Worm (Caenorhabditis elegans) whole organism, young adult: ENCODE data around the gene tsfm-1.

Experiments used
- F10E7.11 ChIP-seq: sonication (generic microtip); optimal IDR thresholded peaks from 2 replicates; lab custom pipeline; 2017; ENCODE audit warnings: mild to moderate bottlenecking, missing genetic modification characterization, moderate library complexity, missing compliant biosample characterization
- F33H1.4 ChIP-seq: fragments of 200-800 bp; sonication (Bioruptor generic); IDR thresholded peaks from 2 replicates; pipeline ENCODE4 v1.3.6; 2022; ENCODE audit warnings: missing genetic modification reagents, missing genetic modification characterization, missing compliant biosample characterization
- F52B5.7 ChIP-seq: sonication (generic microtip); optimal IDR thresholded peaks from 2 replicates; lab custom pipeline; 2016; ENCODE audit warnings: mild to moderate bottlenecking, missing genetic modification characterization, missing compliant biosample characterization
- F57C9.4 ChIP-seq: sonication (generic microtip); optimal IDR thresholded peaks from 2 replicates; lab custom pipeline; 2017; ENCODE audit warnings: mild to moderate bottlenecking, missing genetic modification characterization, missing compliant biosample characterization
- Y53G8AR.9 ChIP-seq: fragments of 200-800 bp; sonication (Bioruptor generic); conservative IDR thresholded peaks from 2 replicates; pipeline ENCODE4 v1.3.6; 2022; ENCODE audit warnings: missing genetic modification reagents, missing genetic modification characterization, missing compliant biosample characterization
- Y67H2A.10 ChIP-seq: fragments of 200-800 bp; sonication (Bioruptor generic); conservative IDR thresholded peaks from 2 replicates; pipeline ENCODE4 v1.3.6; 2022; ENCODE audit warnings: missing genetic modification reagents, missing genetic modification characterization, missing compliant biosample characterization
- ZK185.1 ChIP-seq: sonication (generic microtip); optimal IDR thresholded peaks from 2 replicates; lab custom pipeline; 2016; ENCODE audit warnings: mild to moderate bottlenecking, missing genetic modification characterization, missing compliant biosample characterization; ENCODE audit not compliant: poor library complexity, severe bottlenecking
- ama-1 ChIP-seq, 3 experiments: fragments of 150-350 bp in 1 of 3; sonication (generic microtip) in 2 of 3; optimal IDR thresholded peaks; 2 replicates each; lab custom pipeline; 2014 to 2018; ENCODE audit warnings: missing biosample characterization in 2 of 3, missing genetic modification characterization in 2 of 3, missing genetic modification reagents in 2 of 3
- athp-1 ChIP-seq: sonication (generic microtip); optimal IDR thresholded peaks from 2 replicates; lab custom pipeline; 2017; ENCODE audit warnings: mild to moderate bottlenecking, missing genetic modification characterization, missing compliant biosample characterization
- ccch-3 ChIP-seq: fragments of 200-800 bp; sonication (Bioruptor generic); optimal IDR thresholded peaks from 2 replicates; lab custom pipeline; 2018; ENCODE audit warnings: mild to moderate bottlenecking, missing genetic modification characterization, missing compliant biosample characterization
- ceh-27 ChIP-seq: fragments of 200-800 bp; sonication (Bioruptor generic); optimal IDR thresholded peaks from 2 replicates; lab custom pipeline; 2018; ENCODE audit warnings: mild to moderate bottlenecking, missing genetic modification characterization, moderate library complexity, missing compliant biosample characterization
- ceh-79 ChIP-seq: sonication (generic microtip); optimal IDR thresholded peaks from 2 replicates; lab custom pipeline; 2017; ENCODE audit warnings: mild to moderate bottlenecking, missing genetic modification characterization, missing compliant biosample characterization
- dox-1 ChIP-seq: fragments of 200-800 bp; sonication (Bioruptor generic); IDR thresholded peaks from 2 replicates; pipeline ENCODE4 v1.3.6; 2022; ENCODE audit warnings: missing genetic modification reagents, missing genetic modification characterization, missing compliant biosample characterization
- dpff-1 ChIP-seq: sonication (generic microtip); optimal IDR thresholded peaks from 2 replicates; lab custom pipeline; 2017; ENCODE audit warnings: mild to moderate bottlenecking, missing genetic modification characterization, missing compliant biosample characterization
- ekl-4 ChIP-seq: fragments of 200-800 bp; sonication (Bioruptor generic); IDR thresholded peaks from 2 replicates; pipeline ENCODE4 v1.3.6; 2022; ENCODE audit warnings: missing genetic modification reagents, missing genetic modification characterization, missing compliant biosample characterization
- him-1 ChIP-seq: sonication (generic microtip); optimal IDR thresholded peaks from 2 replicates; lab custom pipeline; 2016; ENCODE audit warnings: missing genotype, missing genetic modification reagents, missing genetic modification characterization, missing compliant biosample characterization
- hlh-12 ChIP-seq: sonication (generic microtip); optimal IDR thresholded peaks from 2 replicates; lab custom pipeline; 2016; ENCODE audit warnings: missing genetic modification characterization, missing compliant biosample characterization
- hsf-1 ChIP-seq: fragments of 200-800 bp; sonication (Bioruptor generic); IDR thresholded peaks from 2 replicates; pipeline ENCODE4 v1.3.6; 2022; ENCODE audit warnings: missing genetic modification reagents, missing genetic modification characterization, missing compliant biosample characterization
- let-526 ChIP-seq: fragments of 200-800 bp; sonication (Bioruptor generic); IDR thresholded peaks from 2 replicates; pipeline ENCODE4 v1.3.6; 2022; ENCODE audit warnings: missing genetic modification reagents, missing genetic modification characterization, missing compliant biosample characterization
- lsl-1 ChIP-seq: fragments of 200-800 bp; sonication (Bioruptor generic); optimal IDR thresholded peaks from 2 replicates; lab custom pipeline; 2018; ENCODE audit warnings: mild to moderate bottlenecking, missing genetic modification characterization, moderate library complexity, missing compliant biosample characterization
- madf-10 ChIP-seq: sonication (generic microtip); optimal IDR thresholded peaks from 2 replicates; lab custom pipeline; 2016; ENCODE audit warnings: mild to moderate bottlenecking, missing genetic modification characterization, missing compliant biosample characterization
- madf-8 ChIP-seq: fragments of 200-800 bp; sonication (Bioruptor generic); conservative IDR thresholded peaks from 2 replicates; pipeline ENCODE4 v1.3.6; 2022; ENCODE audit warnings: missing genetic modification reagents, missing genetic modification characterization, missing compliant biosample characterization
- mel-28 ChIP-seq: sonication (generic microtip); optimal IDR thresholded peaks from 2 replicates; lab custom pipeline; 2016; ENCODE audit warnings: borderline replicate concordance, mild to moderate bottlenecking, missing genetic modification characterization, missing compliant biosample characterization
- nhr-80 ChIP-seq: sonication (generic microtip); optimal IDR thresholded peaks from 2 replicates; lab custom pipeline; 2016; ENCODE audit warnings: missing genetic modification characterization, missing compliant biosample characterization
- nhr-90 ChIP-seq: sonication (generic microtip); optimal IDR thresholded peaks from 2 replicates; lab custom pipeline; 2016; ENCODE audit warnings: missing genotype, mild to moderate bottlenecking, missing genetic modification characterization, missing compliant biosample characterization
- pha-4 ChIP-seq: fragments of 150-350 bp; sonication (generic microtip); optimal IDR thresholded peaks from 2 replicates; lab custom pipeline; 2014; ENCODE audit warnings: missing biosample characterization, missing genetic modification reagents, missing genetic modification characterization
- rpc-1 ChIP-seq, 2 experiments: fragments of 150-350 bp in 1 of 2; sonication (generic microtip) in 1 of 2; optimal IDR thresholded peaks; 2 replicates each; lab custom pipeline; 2014 to 2018; ENCODE audit warnings: missing biosample characterization in 1 of 2, missing genetic modification characterization in 1 of 2, missing genetic modification reagents in 1 of 2, missing genotype in 1 of 2
- sdz-38 ChIP-seq: sonication (generic microtip); optimal IDR thresholded peaks from 2 replicates; lab custom pipeline; 2016; ENCODE audit warnings: missing genotype, missing genetic modification characterization, missing compliant biosample characterization
- snpc-3.4 ChIP-seq: sonication (generic microtip); optimal IDR thresholded peaks from 2 replicates; lab custom pipeline; 2017; ENCODE audit warnings: missing genetic modification characterization, mild to moderate bottlenecking, missing compliant biosample characterization, antibody characterized with exemption, moderate library complexity, missing genotype, missing genetic modification reagents
- snpc-4 ChIP-seq, 5 experiments: fragments of 150-350 bp in 1 of 5; sonication (generic microtip) in 4 of 5; optimal IDR thresholded peaks; 2 replicates each; lab custom pipeline; 2014 to 2018; ENCODE audit warnings: missing genetic modification characterization in 5 of 5, missing biosample characterization in 3 of 5, antibody characterized with exemption in 2 of 5, mild to moderate bottlenecking in 2 of 5, missing compliant biosample characterization in 2 of 5, missing genotype in 2 of 5, moderate library complexity in 2 of 5, missing genetic modification reagents in 1 of 5
- sptf-2 ChIP-seq: fragments of 200-800 bp; sonication (Bioruptor generic); optimal IDR thresholded peaks from 2 replicates; lab custom pipeline; 2018; ENCODE audit warnings: mild to moderate bottlenecking, missing genetic modification characterization, missing compliant biosample characterization
- tlf-1 ChIP-seq: fragments of 200-800 bp; sonication (Bioruptor generic); optimal IDR thresholded peaks from 2 replicates; lab custom pipeline; 2018; ENCODE audit warnings: mild to moderate bottlenecking, missing genetic modification characterization, missing compliant biosample characterization
- xnd-1 ChIP-seq: sonication (generic microtip); optimal IDR thresholded peaks from 2 replicates; lab custom pipeline; 2016; ENCODE audit warnings: missing genotype, missing genetic modification reagents, missing genetic modification characterization, missing compliant biosample characterization
- zfh-2 ChIP-seq: fragments of 200-800 bp; sonication (Bioruptor generic); conservative IDR thresholded peaks from 2 replicates; pipeline ENCODE4 v1.3.6; 2022; ENCODE audit warnings: missing genetic modification reagents, missing genetic modification characterization, missing compliant biosample characterization
- ztf-3 ChIP-seq: fragments of 200-800 bp; sonication (Bioruptor generic); optimal IDR thresholded peaks from 2 replicates; lab custom pipeline; 2018; ENCODE audit warnings: mild to moderate bottlenecking, missing genetic modification characterization, missing compliant biosample characterization
- ztf-6 ChIP-seq: fragments of 200-800 bp; sonication (Bioruptor generic); IDR thresholded peaks from 2 replicates; pipeline ENCODE4 v1.3.6; 2022; ENCODE audit warnings: missing genetic modification reagents, missing genetic modification characterization, missing compliant biosample characterization

The tsfm-1 gene

ce11 chrV:12300166-12300565, 28.8 kb upstream of the tsfm-1 start (continued):
- no peak for TF ChIP-seq pha-4 (tag; lab: Kevin White, UChicago)
- no peak for TF ChIP-seq rpc-1 (optimal IDR thresholded peaks at IDR 0.05; lab: Kevin White, UChicago)
- TF ChIP-seq rpc-1 (tag; optimal IDR thresholded peaks at IDR 0.05; lab: Kevin White, UChicago), result no peak
- TF ChIP-seq ccch-3 (GFP tag; lab: Kevin White, UChicago), result no peak
- no peak for TF ChIP-seq tlf-1 (GFP tag; lab: Kevin White, UChicago)
- no peak for TF ChIP-seq hsf-1 (GFP tag; lab: Robert Waterston, UW)
- no peak for TF ChIP-seq Y67H2A.10
- no peak for TF ChIP-seq F57C9.4 (tag; lab: Kevin White, UChicago)
- TF ChIP-seq ama-1 (optimal IDR thresholded peaks at IDR 0.05; lab: Kevin White, UChicago), result no peak
- no peak for TF ChIP-seq ama-1 (GFP tag; optimal IDR thresholded peaks at IDR 0.05; lab: Kevin White, UChicago)
- no peak for TF ChIP-seq let-526
- TF ChIP-seq ztf-3 (GFP tag; lab: Kevin White, UChicago), result no peak
- no peak for TF ChIP-seq F10E7.11 (tag; lab: Kevin White, UChicago)
- no peak for TF ChIP-seq lsl-1 (GFP tag; lab: Kevin White, UChicago)
- no peak for TF ChIP-seq snpc-4 (GFP tag; optimal IDR thresholded peaks at IDR 0.05; lab: Kevin White, UChicago)
- TF ChIP-seq snpc-4 (tag; optimal IDR thresholded peaks at IDR 0.05; lab: Kevin White, UChicago), result peak in 1 of 4 experiments; percentile 29
- no peak for TF ChIP-seq F33H1.4
- no peak for TF ChIP-seq sptf-2 (GFP tag; lab: Kevin White, UChicago)
- no peak for TF ChIP-seq nhr-90 (tag; lab: Kevin White, UChicago)
- TF ChIP-seq F52B5.7 (tag; lab: Kevin White, UChicago), result no peak
- no peak for TF ChIP-seq ceh-79 (tag; lab: Kevin White, UChicago)
- TF ChIP-seq him-1 (tag; lab: Kevin White, UChicago), result no peak
- TF ChIP-seq dpff-1 (tag; lab: Kevin White, UChicago), result no peak
- TF ChIP-seq sdz-38 (tag; lab: Kevin White, UChicago), result no peak
- TF ChIP-seq mel-28 (tag; lab: Kevin White, UChicago), result no peak
- peak; percentile 34 for TF ChIP-seq ceh-27 (GFP tag; lab: Kevin White, UChicago)
- TF ChIP-seq zfh-2 (GFP tag; lab: Robert Waterston, UW), result no peak
- TF ChIP-seq dox-1 (GFP tag; lab: Robert Waterston, UW), result peak; percentile 35; the same call in 1 of the 2 replicates
- no peak for TF ChIP-seq Y53G8AR.9
- peak; percentile 43 for TF ChIP-seq ZK185.1
- no peak for TF ChIP-seq hlh-12 (tag; lab: Kevin White, UChicago)

- TF ChIP-seq madf-8 (no peak), ekl-4 (no peak), snpc-3.4 (tag; lab: Kevin White, UChicago) (no peak), F33H1.4 (no peak), xnd-1 (no peak), madf-10 (no peak)
- TF ChIP-seq, all 124 proteins: peak for 0
These were observed 28.0 kb upstream of the tsfm-1 start for ce11 chrV:12299244-12299766.

- TF ChIP-seq athp-1 (tag; lab: Kevin White, UChicago) (no peak), madf-8 (no peak), nhr-80 (tag; lab: Kevin White, UChicago) (peak; percentile 80), F33H1.4 (no peak), ceh-79 (tag; lab: Kevin White, UChicago) (no peak), ztf-6 (no peak)
- TF ChIP-seq, all 124 proteins: peak for 1
These were observed 26.8 kb upstream of the tsfm-1 start for ce11 chrV:12298184-12298583.
